Worm (Caenorhabditis elegans) whole organism, late embryonic: ENCODE data around the gene F26F2.8.

Experiments used
- C08G9.2 ChIP-seq: sonication (generic microtip); optimal IDR thresholded peaks from 2 replicates; lab custom pipeline; 2016; ENCODE audit warnings: mild to moderate bottlenecking, missing genetic modification characterization, moderate library complexity, missing compliant biosample characterization
- K02D7.2 ChIP-seq: sonication (generic microtip); optimal IDR thresholded peaks from 2 replicates; lab custom pipeline; 2017; ENCODE audit warnings: mild to moderate bottlenecking, missing genetic modification characterization, missing compliant biosample characterization
- T23F11.4 ChIP-seq: fragments of 200-800 bp; sonication (Bioruptor generic); optimal IDR thresholded peaks from 2 replicates; lab custom pipeline; 2018; ENCODE audit warnings: mild to moderate bottlenecking, missing genetic modification characterization, missing compliant biosample characterization
- Y22D7AL.16 ChIP-seq: sonication (generic microtip); optimal IDR thresholded peaks from 2 replicates; lab custom pipeline; 2016; ENCODE audit warnings: missing genetic modification characterization, missing compliant biosample characterization
- ahr-1 ChIP-seq: sonication (generic microtip); optimal IDR thresholded peaks from 2 replicates; lab custom pipeline; 2016; ENCODE audit warnings: missing genetic modification characterization, missing compliant biosample characterization
- ceh-18 ChIP-seq: sonication (generic microtip); optimal IDR thresholded peaks from 2 replicates; lab custom pipeline; 2016; ENCODE audit warnings: missing genetic modification characterization, missing compliant biosample characterization
- ceh-19 ChIP-seq: fragments of 200-800 bp; sonication (Bioruptor generic); optimal IDR thresholded peaks from 2 replicates; lab custom pipeline; 2018; ENCODE audit warnings: mild to moderate bottlenecking, missing genetic modification characterization, missing compliant biosample characterization
- ceh-2 ChIP-seq: sonication (generic microtip); optimal IDR thresholded peaks from 2 replicates; lab custom pipeline; 2016; ENCODE audit warnings: missing genotype, missing genetic modification characterization, missing compliant biosample characterization
- ceh-22 ChIP-seq: sonication (generic microtip); optimal IDR thresholded peaks from 2 replicates; lab custom pipeline; 2017; ENCODE audit warnings: missing biosample characterization, missing genetic modification characterization
- ceh-24 ChIP-seq: sonication (generic microtip); optimal IDR thresholded peaks from 2 replicates; lab custom pipeline; 2016; ENCODE audit warnings: mild to moderate bottlenecking, missing genetic modification characterization, missing compliant biosample characterization
- ceh-30 ChIP-seq: fragments of 150-350 bp; optimal IDR thresholded peaks from 2 replicates; lab custom pipeline; 2014; ENCODE audit warnings: missing biosample characterization, missing genetic modification characterization
- ceh-31 ChIP-seq: sonication (generic microtip); optimal IDR thresholded peaks from 2 replicates; lab custom pipeline; 2016; ENCODE audit warnings: missing genetic modification characterization, missing compliant biosample characterization
- ceh-48 ChIP-seq: sonication (generic microtip); optimal IDR thresholded peaks from 2 replicates; lab custom pipeline; 2016; ENCODE audit warnings: missing genetic modification characterization, inconsistent platforms, missing compliant biosample characterization
- ceh-6 ChIP-seq: fragments of 200-800 bp; sonication (Bioruptor generic); optimal IDR thresholded peaks from 2 replicates; lab custom pipeline; 2018; ENCODE audit warnings: mild to moderate bottlenecking, missing genetic modification characterization, missing compliant biosample characterization
- ceh-9 ChIP-seq: sonication (generic microtip); optimal IDR thresholded peaks from 2 replicates; lab custom pipeline; 2016; ENCODE audit warnings: mild to moderate bottlenecking, missing genetic modification characterization, inconsistent platforms, missing compliant biosample characterization
- che-1 ChIP-seq: sonication (generic microtip); optimal IDR thresholded peaks from 2 replicates; lab custom pipeline; 2016; ENCODE audit warnings: mild to moderate bottlenecking, missing genetic modification characterization, missing compliant biosample characterization
- dmd-4 ChIP-seq: sonication (generic microtip); optimal IDR thresholded peaks from 2 replicates; lab custom pipeline; 2016; ENCODE audit warnings: borderline replicate concordance, missing genetic modification characterization, missing compliant biosample characterization
- dve-1 ChIP-seq: sonication (generic microtip); optimal IDR thresholded peaks from 2 replicates; lab custom pipeline; 2017; ENCODE audit warnings: antibody characterized with exemption, mild to moderate bottlenecking, missing genetic modification characterization, missing compliant biosample characterization
- elt-4 ChIP-seq: sonication (generic microtip); optimal IDR thresholded peaks from 2 replicates; lab custom pipeline; 2016; ENCODE audit warnings: missing genetic modification characterization, missing compliant biosample characterization
- ets-4 ChIP-seq: sonication (generic microtip); optimal IDR thresholded peaks from 2 replicates; lab custom pipeline; 2016; ENCODE audit warnings: missing genetic modification characterization, missing compliant biosample characterization
- fax-1 ChIP-seq: sonication (generic microtip); optimal IDR thresholded peaks from 2 replicates; lab custom pipeline; 2016; ENCODE audit warnings: missing genotype, missing genetic modification characterization, missing compliant biosample characterization
- fkh-6 ChIP-seq: sonication (generic microtip); optimal IDR thresholded peaks from 2 replicates; lab custom pipeline; 2016; ENCODE audit warnings: missing genetic modification characterization, missing compliant biosample characterization
- gmeb-2 ChIP-seq: sonication (generic microtip); optimal IDR thresholded peaks from 2 replicates; lab custom pipeline; 2016; ENCODE audit warnings: missing genetic modification characterization, inconsistent platforms, missing compliant biosample characterization
- hlh-30 ChIP-seq: sonication (generic microtip); optimal IDR thresholded peaks from 2 replicates; lab custom pipeline; 2017; ENCODE audit warnings: antibody characterized with exemption, missing genetic modification characterization, missing compliant biosample characterization; ENCODE audit not compliant: insufficient read depth
- nhr-232 ChIP-seq: sonication (generic microtip); optimal IDR thresholded peaks from 2 replicates; lab custom pipeline; 2016; ENCODE audit warnings: missing genetic modification characterization, missing compliant biosample characterization
- odd-2 ChIP-seq: sonication (generic microtip); optimal IDR thresholded peaks from 2 replicates; lab custom pipeline; 2017; ENCODE audit warnings: antibody characterized with exemption, mild to moderate bottlenecking, missing genetic modification characterization, missing compliant biosample characterization
- pat-9 ChIP-seq: fragments of 200-800 bp; sonication (Bioruptor generic); optimal IDR thresholded peaks from 2 replicates; lab custom pipeline; 2018; ENCODE audit warnings: mild to moderate bottlenecking, missing genetic modification characterization, moderate library complexity, missing compliant biosample characterization
- pax-1 ChIP-seq: fragments of 150-350 bp; optimal IDR thresholded peaks from 2 replicates; lab custom pipeline; 2014; ENCODE audit warnings: missing biosample characterization, missing genetic modification characterization
- pha-2 ChIP-seq: sonication (generic microtip); optimal IDR thresholded peaks from 2 replicates; lab custom pipeline; 2017; ENCODE audit warnings: mild to moderate bottlenecking, missing genetic modification characterization, missing compliant biosample characterization
- pros-1 ChIP-seq: fragments of 150-350 bp; optimal IDR thresholded peaks from 2 replicates; lab custom pipeline; 2014; ENCODE audit warnings: missing biosample characterization, missing genetic modification reagents, missing genetic modification characterization
- rnt-1 ChIP-seq: sonication (generic microtip); optimal IDR thresholded peaks from 2 replicates; lab custom pipeline; 2016; ENCODE audit warnings: missing genetic modification characterization, missing compliant biosample characterization
- syd-9 ChIP-seq: sonication (generic microtip); optimal IDR thresholded peaks from 2 replicates; lab custom pipeline; 2016; ENCODE audit warnings: mild to moderate bottlenecking, missing genetic modification characterization, moderate library complexity, missing compliant biosample characterization
- tbx-2 ChIP-seq: sonication (generic microtip); optimal IDR thresholded peaks from 2 replicates; lab custom pipeline; 2016; ENCODE audit warnings: missing genetic modification characterization, missing compliant biosample characterization
- tbx-7 ChIP-seq: sonication (generic microtip); optimal IDR thresholded peaks from 2 replicates; lab custom pipeline; 2016; ENCODE audit warnings: missing genotype, missing genetic modification characterization, missing compliant biosample characterization
- ztf-16 ChIP-seq: sonication (generic microtip); optimal IDR thresholded peaks from 2 replicates; lab custom pipeline; 2017; ENCODE audit warnings: missing genetic modification characterization, missing compliant biosample characterization

Gene F26F2.8

DNA sequence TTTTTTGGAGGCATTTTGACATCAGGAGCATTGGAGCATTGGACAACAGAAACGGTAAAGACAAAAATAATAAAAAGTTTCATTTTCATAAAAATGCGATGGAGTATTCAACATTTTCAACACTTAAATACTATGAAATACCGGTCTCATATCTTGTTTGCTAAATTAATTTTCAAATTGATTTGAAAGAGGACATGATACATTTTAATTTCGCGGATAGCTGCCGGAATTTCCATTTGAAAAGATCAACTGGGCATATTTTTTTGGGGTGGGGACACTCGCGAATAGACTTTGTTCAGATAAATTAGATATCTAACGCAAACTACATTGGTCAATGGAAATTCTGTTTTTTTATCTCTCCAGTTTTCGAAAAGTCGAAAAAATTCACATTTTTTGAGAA lies 15.4 kb downstream of the F26F2.8 start, which contains the start of gene F26F2.10:
TSS of gene F26F2.10 (minus strand) at position 101 of the 400 bp plus-strand sequence.
- no peak for TF ChIP-seq fax-1
- TF ChIP-seq pax-1 (tag; lab: Kevin White, UChicago): no peak
- TF ChIP-seq pros-1: no peak
- no peak for TF ChIP-seq pha-2 (tag; lab: Kevin White, UChicago)
- no peak for TF ChIP-seq dve-1
- TF ChIP-seq T23F11.4: no peak
- TF ChIP-seq odd-2 (tag; lab: Kevin White, UChicago): no peak

DNA sequence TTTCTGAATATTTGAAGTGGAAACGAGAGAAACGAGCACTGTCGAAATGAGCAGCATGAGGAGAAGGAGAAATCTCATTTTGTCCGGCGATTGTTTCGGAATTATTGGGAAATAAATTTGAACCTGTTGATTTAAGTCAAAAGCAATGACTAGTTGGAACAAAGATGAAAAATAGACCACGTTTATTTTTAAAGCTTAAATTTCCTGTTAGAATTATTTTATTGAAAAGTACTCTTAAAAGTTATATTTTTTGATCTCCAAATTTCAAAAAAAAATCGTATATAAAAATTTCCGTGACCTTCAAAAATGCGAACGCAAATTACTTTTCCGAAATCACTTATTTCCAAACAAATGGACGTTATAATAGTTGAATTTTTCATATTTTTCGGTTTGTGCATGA lies 16.3 kb downstream of the F26F2.8 start, which contains the start of gene F26F2.11:
TSS of gene F26F2.11 (minus strand) at position 101 of the 400 bp plus-strand sequence.
- TF ChIP-seq ceh-48: no peak
- TF ChIP-seq rnt-1: no peak
- TF ChIP-seq tbx-7 (tag; lab: Kevin White, UChicago): no peak
- TF ChIP-seq ahr-1: no peak
- no peak for TF ChIP-seq ceh-6 (GFP tag; lab: Kevin White, UChicago)
- no peak for TF ChIP-seq ceh-30
- TF ChIP-seq nhr-232 (tag; lab: Kevin White, UChicago): no peak
- no peak for TF ChIP-seq ets-4 (tag; lab: Kevin White, UChicago)
- TF ChIP-seq gmeb-2 (tag; lab: Kevin White, UChicago): no peak
- no peak for TF ChIP-seq ceh-9 (tag; lab: Kevin White, UChicago)
- TF ChIP-seq che-1 (tag; lab: Kevin White, UChicago): no peak
- no peak for TF ChIP-seq ceh-24 (tag; lab: Kevin White, UChicago)

DNA sequence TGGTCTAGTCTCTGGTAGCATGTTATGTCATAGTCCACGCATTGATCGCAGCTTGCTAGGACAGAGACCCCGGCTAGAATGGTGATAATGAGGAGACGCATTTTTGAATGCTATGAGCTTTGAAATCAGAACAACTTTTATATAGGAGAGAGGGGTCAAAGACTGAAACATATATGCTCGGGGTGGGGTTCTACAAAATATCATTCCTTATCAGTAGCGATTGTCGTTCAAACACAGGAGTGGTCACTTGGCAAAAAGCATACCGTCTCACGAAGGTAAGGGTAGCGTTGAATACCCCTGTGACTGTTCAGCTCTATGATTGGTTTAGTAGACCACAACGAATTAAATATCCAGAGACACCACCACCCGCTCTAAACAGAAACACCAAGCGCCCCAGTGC lies 17.7 kb downstream of the F26F2.8 start, which contains the start of gene F46B3.1:
TSS of gene F46B3.1 (minus strand) at position 101 of the 400 bp plus-strand sequence.
- no peak for TF ChIP-seq pat-9 (tag; lab: Kevin White, UChicago)
- TF ChIP-seq T23F11.4: no peak
- no peak for TF ChIP-seq ceh-2 (tag; lab: Kevin White, UChicago)

DNA sequence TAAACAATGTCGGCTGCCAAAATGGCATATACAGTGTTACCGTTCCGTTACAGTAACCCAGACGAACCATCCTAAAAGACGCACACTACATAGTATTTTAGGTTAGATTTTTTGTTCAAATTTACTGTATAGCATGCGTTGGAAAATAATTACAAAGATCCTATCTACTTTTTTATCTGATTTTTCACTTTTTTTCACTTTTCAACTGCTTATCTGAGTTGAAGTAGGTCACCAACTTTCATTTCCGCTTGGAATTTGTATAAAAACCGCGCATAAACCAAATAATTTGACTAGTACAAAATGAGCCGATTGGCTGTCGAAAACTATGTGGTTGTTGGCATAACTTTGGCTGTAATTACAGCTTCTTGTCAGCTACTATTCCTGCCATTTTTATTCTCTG lies 20.4 kb downstream of the F26F2.8 start, which contains the start of gene col-163:
TSS of gene col-163 (plus strand) at position 301 of the 400 bp plus-strand sequence.
- TF ChIP-seq Y22D7AL.16 (tag; lab: Kevin White, UChicago) (no peak), ceh-22 (tag; lab: Kevin White, UChicago) (no peak), dmd-4 (tag; lab: Kevin White, UChicago) (no peak), fkh-6 (tag; lab: Kevin White, UChicago) (no peak)
- TF ChIP-seq, all 69 proteins: peak for 0

DNA sequence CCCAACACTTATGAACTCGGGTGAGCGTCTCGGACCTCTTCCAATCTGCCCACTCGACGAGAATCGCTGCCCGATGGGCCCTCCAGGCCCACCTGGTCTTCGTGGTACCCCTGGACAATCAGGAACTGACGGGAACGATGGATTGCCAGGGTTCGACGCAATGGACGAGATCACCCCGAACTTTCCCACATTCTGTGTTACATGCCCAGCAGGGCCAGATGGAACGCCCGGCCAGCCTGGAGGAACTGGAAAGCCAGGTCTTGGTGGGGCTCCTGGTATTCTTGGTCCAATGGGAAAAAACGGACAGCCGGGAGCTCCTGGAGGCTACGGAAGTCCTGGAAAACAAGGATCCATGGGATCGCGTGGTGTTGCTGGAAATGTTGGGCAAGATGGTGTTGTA lies 21.4 kb downstream of the F26F2.8 start:
- TF ChIP-seq ceh-19 (GFP tag; lab: Kevin White, UChicago) (no peak), K02D7.2 (no peak), elt-4 (tag; lab: Kevin White, UChicago) (peak; percentile 87), pax-1 (tag; lab: Kevin White, UChicago) (no peak), pros-1 (no peak), tbx-2 (tag; lab: Kevin White, UChicago) (no peak), syd-9 (tag; lab: Kevin White, UChicago) (no peak), C08G9.2 (tag; lab: Kevin White, UChicago) (no peak), ztf-16 (tag; lab: Kevin White, UChicago) (no peak), hlh-30 (tag; lab: Kevin White, UChicago) (no peak), ceh-18 (tag; lab: Kevin White, UChicago) (no peak), ceh-31 (tag; lab: Kevin White, UChicago) (peak; percentile 7)
